Worm (Caenorhabditis elegans) whole organism, L4 larva: Measurements from ENCODE around the gene F38B7.11.

Source experiments
- D1046.2 ChIP-seq: fragments of 200-800 bp; sonication (Bioruptor generic); IDR thresholded peaks from 2 replicates; pipeline ENCODE4 v1.3.6; 2022; ENCODE audit warnings: missing genetic modification characterization, missing compliant biosample characterization
- F10B5.3 ChIP-seq: sonication (generic microtip); optimal IDR thresholded peaks from 2 replicates; lab custom pipeline; 2016; ENCODE audit warnings: mild to moderate bottlenecking, missing genetic modification characterization, missing compliant biosample characterization
- R02D3.7 ChIP-seq: fragments of 150-350 bp; sonication (generic microtip); optimal IDR thresholded peaks from 3 replicates; lab custom pipeline; 2014; ENCODE audit warnings: missing biosample characterization, missing genetic modification characterization
- T20F7.1 ChIP-seq: fragments of 200-800 bp; sonication (Bioruptor generic); optimal IDR thresholded peaks from 2 replicates; lab custom pipeline; 2018; ENCODE audit warnings: mild to moderate bottlenecking, missing genetic modification characterization, missing compliant biosample characterization
- Y5F2A.4 ChIP-seq: fragments of 200-800 bp; sonication (Bioruptor generic); optimal IDR thresholded peaks from 2 replicates; lab custom pipeline; 2018; ENCODE audit warnings: mild to moderate bottlenecking, missing genetic modification characterization, missing compliant biosample characterization
- Y75B8A.6 ChIP-seq: fragments of 200-800 bp; sonication (Bioruptor generic); IDR thresholded peaks from 2 replicates; pipeline ENCODE4 v1.3.6; 2022; ENCODE audit warnings: missing genetic modification reagents, missing genetic modification characterization, missing compliant biosample characterization
- ZK337.2 ChIP-seq: fragments of 200-800 bp; sonication (Bioruptor generic); IDR thresholded peaks from 2 replicates; pipeline ENCODE4 v1.3.6; 2022; ENCODE audit warnings: missing genetic modification reagents, missing genetic modification characterization, missing compliant biosample characterization
- ZK546.5 ChIP-seq, 2 experiments: sonication (generic microtip); optimal IDR thresholded peaks; 2 replicates each; lab custom pipeline; 2017; ENCODE audit warnings: missing biosample characterization in 2 of 2, missing genetic modification characterization in 2 of 2
- aha-1 ChIP-seq: fragments of 150-350 bp; peaks from one replicate; lab custom pipeline; 2014; ENCODE audit warnings: missing biosample characterization, missing genetic modification characterization
- ceh-44 ChIP-seq: fragments of 200-800 bp; sonication (Bioruptor generic); IDR thresholded peaks from 2 replicates; pipeline ENCODE4 v1.3.6; 2022; ENCODE audit warnings: missing genetic modification reagents, missing genetic modification characterization, missing compliant biosample characterization
- ces-1 ChIP-seq: fragments of 150-350 bp; sonication (generic microtip); optimal IDR thresholded peaks from 4 replicates; lab custom pipeline; 2014; ENCODE audit warnings: missing biosample characterization, missing genetic modification reagents, missing genetic modification characterization
- cey-2 ChIP-seq: sonication (generic microtip); optimal IDR thresholded peaks from 3 replicates; lab custom pipeline; 2017; ENCODE audit warnings: missing genetic modification characterization, mild to moderate bottlenecking, missing compliant biosample characterization, antibody characterized with exemption, borderline replicate concordance; ENCODE audit not compliant: insufficient read depth
- ctbp-1 ChIP-seq: fragments of 200-800 bp; sonication (Bioruptor generic); IDR thresholded peaks from 2 replicates; pipeline ENCODE4 v1.3.6; 2022; ENCODE audit warnings: missing genetic modification reagents, missing genetic modification characterization, missing compliant biosample characterization
- daf-12 ChIP-seq: fragments of 150-350 bp; optimal IDR thresholded peaks from 2 replicates; lab custom pipeline; 2014; ENCODE audit warnings: missing biosample characterization, missing genetic modification reagents, missing genetic modification characterization
- dmd-8 ChIP-seq: fragments of 200-800 bp; sonication (Bioruptor generic); IDR thresholded peaks from 2 replicates; pipeline ENCODE4 v1.3.6; 2022; ENCODE audit warnings: missing genetic modification characterization, missing compliant biosample characterization
- dpl-1 ChIP-seq: fragments of 150-350 bp; optimal IDR thresholded peaks from 2 replicates; lab custom pipeline; 2014; ENCODE audit warnings: missing biosample characterization, missing genetic modification reagents, missing genetic modification characterization
- dve-1 ChIP-seq: sonication (generic microtip); optimal IDR thresholded peaks from 2 replicates; lab custom pipeline; 2017; ENCODE audit warnings: antibody characterized with exemption, mild to moderate bottlenecking, missing genetic modification characterization, missing compliant biosample characterization; ENCODE audit not compliant: insufficient read depth
- fos-1 ChIP-seq: fragments of 150-350 bp; optimal IDR thresholded peaks from 2 replicates; lab custom pipeline; 2014; ENCODE audit warnings: missing biosample characterization, missing genetic modification characterization
- hif-1 ChIP-seq, 2 experiments: sonication (generic microtip); optimal IDR thresholded peaks; 2 replicates each; lab custom pipeline; 2016 to 2017; ENCODE audit warnings: missing compliant biosample characterization in 2 of 2, missing genetic modification characterization in 2 of 2, missing genetic modification reagents in 2 of 2, missing genotype in 2 of 2, mild to moderate bottlenecking in 1 of 2
- hlh-11 ChIP-seq: fragments of 200-800 bp; sonication (Bioruptor generic); optimal IDR thresholded peaks from 2 replicates; lab custom pipeline; 2018; ENCODE audit warnings: mild to moderate bottlenecking, missing genetic modification characterization, missing compliant biosample characterization
- lim-7 ChIP-seq: fragments of 200-800 bp; sonication (Bioruptor generic); IDR thresholded peaks from 2 replicates; pipeline ENCODE4 v1.3.6; 2022; ENCODE audit warnings: missing genetic modification characterization, missing compliant biosample characterization
- lin-29 ChIP-seq: fragments of 200-800 bp; sonication (Bioruptor generic); IDR thresholded peaks from 2 replicates; pipeline ENCODE4 v1.3.6; 2022; ENCODE audit warnings: missing genetic modification reagents, missing genetic modification characterization, missing compliant biosample characterization
- lin-39 ChIP-seq: fragments of 150-350 bp; optimal IDR thresholded peaks from 2 replicates; lab custom pipeline; 2014; ENCODE audit warnings: missing biosample characterization, missing genetic modification reagents, missing genetic modification characterization
- madf-5 ChIP-seq, 2 experiments: fragments of 200-800 bp; sonication (Bioruptor generic); IDR thresholded peaks; 2 replicates each; pipeline ENCODE4 v1.3.6; 2022; ENCODE audit warnings: missing compliant biosample characterization in 2 of 2, missing genetic modification characterization in 2 of 2
- mdt-29 ChIP-seq: fragments of 200-800 bp; sonication (Bioruptor generic); IDR thresholded peaks from 2 replicates; pipeline ENCODE4 v1.3.6; 2022; ENCODE audit warnings: missing genetic modification reagents, missing genetic modification characterization, missing compliant biosample characterization
- mep-1 ChIP-seq: fragments of 150-350 bp; sonication (generic microtip); optimal IDR thresholded peaks from 3 replicates; lab custom pipeline; 2014; ENCODE audit warnings: missing biosample characterization, missing genetic modification characterization
- mes-2 ChIP-seq: sonication (generic microtip); optimal IDR thresholded peaks from 2 replicates; lab custom pipeline; 2016; ENCODE audit warnings: missing genotype, mild to moderate bottlenecking, missing genetic modification characterization, missing compliant biosample characterization; ENCODE audit not compliant: poor library complexity, severe bottlenecking
- mxl-2 ChIP-seq: fragments of 200-800 bp; sonication (Bioruptor generic); conservative IDR thresholded peaks from 2 replicates; pipeline ENCODE4 v1.3.6; 2022; ENCODE audit warnings: missing genetic modification reagents, missing genetic modification characterization, missing compliant biosample characterization
- nhr-10 ChIP-seq: fragments of 150-350 bp; optimal IDR thresholded peaks from 2 replicates; lab custom pipeline; 2014; ENCODE audit warnings: missing biosample characterization, missing genetic modification characterization
- nhr-11 ChIP-seq: fragments of 150-350 bp; optimal IDR thresholded peaks from 2 replicates; lab custom pipeline; 2014; ENCODE audit warnings: missing biosample characterization, missing genetic modification characterization
- nhr-25 ChIP-seq: sonication (generic microtip); optimal IDR thresholded peaks from 2 replicates; lab custom pipeline; 2017; ENCODE audit warnings: missing genetic modification characterization, mild to moderate bottlenecking, missing compliant biosample characterization, antibody characterized with exemption, moderate library complexity, borderline replicate concordance; ENCODE audit not compliant: insufficient read depth
- pha-4 ChIP-seq, 2 experiments: fragments of 150-350 bp in 1 of 2; fragments of 200-800 bp in 1 of 2; sonication (Bioruptor generic) in 1 of 2; IDR thresholded peaks in 1 of 2; optimal IDR thresholded peaks in 1 of 2; 2 replicates each; pipeline versions ENCODE4 v1.3.6 to Lab custom; 2014 to 2022; ENCODE audit warnings: missing genetic modification characterization in 2 of 2, missing genetic modification reagents in 2 of 2, missing biosample characterization in 1 of 2, missing compliant biosample characterization in 1 of 2
- sdz-12 ChIP-seq: fragments of 200-800 bp; sonication (Bioruptor generic); optimal IDR thresholded peaks from 2 replicates; lab custom pipeline; 2018; ENCODE audit warnings: mild to moderate bottlenecking, missing genetic modification characterization, missing compliant biosample characterization
- snpc-1.2 ChIP-seq: fragments of 200-800 bp; sonication (Bioruptor generic); IDR thresholded peaks from 2 replicates; pipeline ENCODE4 v1.3.6; 2022; ENCODE audit warnings: missing genetic modification reagents, missing genetic modification characterization, missing compliant biosample characterization
- spr-1 ChIP-seq: sonication (generic microtip); optimal IDR thresholded peaks from 2 replicates; lab custom pipeline; 2016; ENCODE audit warnings: mild to moderate bottlenecking, missing genetic modification characterization, missing compliant biosample characterization
- tra-1 ChIP-seq: fragments of 200-800 bp; sonication (Bioruptor generic); IDR thresholded peaks from 2 replicates; pipeline ENCODE4 v1.3.6; 2022; ENCODE audit warnings: missing genetic modification reagents, missing genetic modification characterization, missing compliant biosample characterization
- unc-130 ChIP-seq: sonication (generic microtip); optimal IDR thresholded peaks from 2 replicates; lab custom pipeline; 2016; ENCODE audit warnings: missing genetic modification reagents, missing genetic modification characterization, missing compliant biosample characterization
- unc-39 ChIP-seq: sonication (generic microtip); optimal IDR thresholded peaks from 2 replicates; lab custom pipeline; 2017; ENCODE audit warnings: missing biosample characterization, missing genetic modification characterization
- unc-62 ChIP-seq, 3 experiments: fragments of 150-350 bp in 1 of 3; sonication (generic microtip); optimal IDR thresholded peaks in 2 of 3; peaks in 1 of 3; 1 replicate in 1 of 3; 2 replicates in 2 of 3; lab custom pipeline; 2014 to 2017; ENCODE audit warnings: missing biosample characterization in 3 of 3, missing genetic modification characterization in 3 of 3, missing genetic modification reagents in 3 of 3, missing genotype in 1 of 3
- zag-1 ChIP-seq: fragments of 150-350 bp; optimal IDR thresholded peaks from 2 replicates; lab custom pipeline; 2014; ENCODE audit warnings: missing biosample characterization, missing genetic modification characterization
- zfp-3 ChIP-seq: fragments of 200-800 bp; sonication (Bioruptor generic); conservative IDR thresholded peaks from 2 replicates; pipeline ENCODE4 v1.3.6; 2022; ENCODE audit warnings: missing genetic modification reagents, missing genetic modification characterization, missing compliant biosample characterization

F38B7.11 gene

DNA sequence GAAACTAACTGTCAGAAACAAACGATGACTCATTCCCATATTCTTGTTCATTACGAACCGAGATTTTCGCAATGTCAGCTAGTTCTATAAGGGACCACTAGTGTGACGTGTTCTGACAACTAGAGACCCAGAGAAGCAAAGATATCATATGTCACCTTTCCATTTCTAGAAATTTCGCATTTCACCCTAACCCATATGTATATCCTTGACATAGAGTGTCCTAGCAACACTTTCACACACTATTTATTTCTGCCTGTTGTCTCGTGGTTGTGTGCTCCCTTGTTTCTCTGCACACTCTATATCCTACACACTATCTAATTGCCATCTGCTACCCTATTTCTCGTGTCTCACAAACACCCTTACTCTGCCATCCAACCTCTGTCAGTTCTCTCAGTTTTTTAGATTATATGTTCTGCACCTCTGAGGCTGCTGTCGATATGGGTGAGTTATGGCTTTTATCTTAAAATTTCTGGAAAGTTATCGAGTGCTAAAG, 2.1 kb downstream of the F38B7.11 start, which contains the start of the genes F38B7.17 and F38B7.3 (continued):
- TF ChIP-seq nhr-25 (tag; lab: Kevin White, UChicago) = peak; percentile 63
- TF ChIP-seq fos-1 (tag; lab: Kevin White, UChicago) = no peak
- no peak for TF ChIP-seq dmd-8 (GFP tag; lab: Robert Waterston, UW)
- TF ChIP-seq ces-1 (GFP tag; lab: Kevin White, UChicago) = no peak
- TF ChIP-seq dve-1 = peak; percentile 83
- TF ChIP-seq unc-62 (GFP tag; optimal IDR thresholded peaks at IDR 0.05 in 1 of 2; lab: Kevin White, UChicago) = peak in 1 of 2 experiments; percentile 52
- TF ChIP-seq unc-62 (tag; optimal IDR thresholded peaks at IDR 0.05; lab: Kevin White, UChicago) = no peak
- peak; percentile 39 for TF ChIP-seq T20F7.1 (GFP tag; lab: Kevin White, UChicago)
- TF ChIP-seq madf-5 (GFP tag; IDR thresholded peaks at IDR 0.05; lab: Robert Waterston, UW) = no peak
- no peak for TF ChIP-seq sdz-12 (GFP tag; lab: Kevin White, UChicago)
- TF ChIP-seq zfp-3 = no peak
- TF ChIP-seq nhr-10 (tag; lab: Kevin White, UChicago) = no peak
- TF ChIP-seq ctbp-1 (GFP tag; lab: Robert Waterston, UW) = 0 out of 2 replicates have a peak, but pooled peaks have one; percentile 44
- no peak for TF ChIP-seq snpc-1.2 (GFP tag; lab: Robert Waterston, UW)
- TF ChIP-seq Y5F2A.4 (GFP tag; lab: Kevin White, UChicago) = no peak
- TF ChIP-seq hlh-11 = peak; percentile 85
- peak; percentile 27 for TF ChIP-seq dpl-1
- TF ChIP-seq spr-1 (tag; lab: Kevin White, UChicago) = no peak
- no peak for TF ChIP-seq F10B5.3 (tag; lab: Kevin White, UChicago)
- no peak for TF ChIP-seq aha-1 (tag; lab: Kevin White, UChicago)
- peak; percentile 60 for TF ChIP-seq nhr-11 (tag; lab: Kevin White, UChicago)
- no peak for TF ChIP-seq ZK337.2 (GFP tag; lab: Robert Waterston, UW)
- TF ChIP-seq Y75B8A.6 (GFP tag; lab: Robert Waterston, UW) = no peak
- TF ChIP-seq unc-130 (GFP tag; lab: Kevin White, UChicago) = no peak
- no peak for TF ChIP-seq daf-12 (tag; lab: Kevin White, UChicago)
- no peak for TF ChIP-seq zag-1
- no peak for TF ChIP-seq ZK546.5 (tag; optimal IDR thresholded peaks at IDR 0.05; lab: Kevin White, UChicago)
- TF ChIP-seq mxl-2 = no peak
- no peak for TF ChIP-seq unc-39
- TF ChIP-seq pha-4 (GFP tag; IDR thresholded peaks at IDR 0.05; lab: Robert Waterston, UW) = no peak
- TF ChIP-seq pha-4 (tag; optimal IDR thresholded peaks at IDR 0.05; lab: Kevin White, UChicago) = no peak
- TF ChIP-seq D1046.2 = no peak
- TF ChIP-seq hif-1 (tag; optimal IDR thresholded peaks at IDR 0.05; lab: Kevin White, UChicago) = no peak
- TF ChIP-seq cey-2 (tag; lab: Kevin White, UChicago) = no peak
- TF ChIP-seq mdt-29 (GFP tag; lab: Robert Waterston, UW) = no peak
- TF ChIP-seq mep-1 = peak; percentile 48
- no peak for TF ChIP-seq lin-39 (tag; lab: Kevin White, UChicago)
- no peak for TF ChIP-seq R02D3.7
- TF ChIP-seq lim-7 (GFP tag; lab: Robert Waterston, UW) = no peak

DNA sequence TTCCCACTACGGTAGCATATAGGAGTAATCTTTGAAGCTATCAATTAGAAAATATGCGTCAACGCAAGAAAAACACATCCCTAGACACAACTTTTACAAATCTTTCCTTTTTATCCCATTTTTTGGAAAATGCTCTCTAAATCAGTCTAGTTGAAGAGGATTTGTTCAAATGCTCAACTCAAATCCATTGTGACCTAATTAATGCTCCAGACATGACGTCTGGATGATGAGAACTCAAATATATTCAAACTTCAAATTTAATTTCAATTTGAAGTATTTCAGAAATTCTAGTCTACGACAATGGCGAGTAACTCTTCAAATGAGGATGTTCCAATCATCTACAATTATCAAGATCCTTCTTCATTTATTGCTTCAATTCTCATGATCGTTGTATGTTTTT, 5.5 kb downstream of the F38B7.11 start, which contains the start of gene srx-85:
Gene srx-85, plus strand, starts transcription at position 301 of the 400 bp plus-strand sequence.
- no peak for TF ChIP-seq lin-29 (GFP tag; lab: Robert Waterston, UW)
- no peak for TF ChIP-seq tra-1
- no peak for TF ChIP-seq ceh-44 (GFP tag; lab: Robert Waterston, UW)
- TF ChIP-seq hif-1 (tag; optimal IDR thresholded peaks at IDR 0.05; lab: Kevin White, UChicago) = no peak
- TF ChIP-seq mes-2 = no peak
